Fruit fly (Drosophila melanogaster): ENCODE measurements around the gene Jasper.

dm6 chr3R:30030061-30030460 is 22.3 kb upstream of the Jasper start:
- TF ChIP-seq Blimp-1 (GFP tag; optimal IDR thresholded peaks at IDR 0.05) (no peak), Gug (GFP tag; IDR thresholded peaks at IDR 0.05) (no peak), topi (GFP tag; optimal IDR thresholded peaks at IDR 0.05) (no peak), Eip78C (GFP tag) (no peak), eg (GFP tag; IDR thresholded peaks at IDR 0.05) (no peak), salr (GFP tag; optimal IDR thresholded peaks at IDR 0.05) (no peak), Hr39 (GFP tag; optimal IDR thresholded peaks at IDR 0.05) (no peak), esn (GFP tag; optimal IDR thresholded peaks at IDR 0.05) (no peak), lz (GFP tag; optimal IDR thresholded peaks at IDR 0.05) (no peak), Sox102F (GFP tag; optimal IDR thresholded peaks at IDR 0.05) (no peak), CG8319 (GFP tag; optimal IDR thresholded peaks at IDR 0.05) (no peak), acj6 (GFP tag; optimal IDR thresholded peaks at IDR 0.05) (no peak), CG3032 (tag; optimal IDR thresholded peaks at IDR 0.05) (no peak), Sox15 (GFP tag; optimal IDR thresholded peaks at IDR 0.05) (no peak)

Data from whole organism, prepupa.